Worm (Caenorhabditis elegans) whole organism, late embryonic: Measurements from ENCODE around the gene slc-30A9.
A peak's percentile ranks its signal among the peaks of the same experiment; 100 is the strongest.

Experiments
- C08G9.2 ChIP-seq: sonication (generic microtip); optimal IDR thresholded peaks from 2 replicates; lab custom pipeline; 2016; ENCODE audit warnings: mild to moderate bottlenecking, missing genetic modification characterization, moderate library complexity, missing compliant biosample characterization
- C38D4.7 ChIP-seq: fragments of 200-800 bp; sonication (Bioruptor generic); optimal IDR thresholded peaks from 2 replicates; lab custom pipeline; 2018; ENCODE audit warnings: mild to moderate bottlenecking, missing genetic modification characterization, moderate library complexity, missing compliant biosample characterization
- F13H6.1 ChIP-seq: sonication (generic microtip); optimal IDR thresholded peaks from 2 replicates; lab custom pipeline; 2016; ENCODE audit warnings: missing genetic modification characterization, missing compliant biosample characterization
- K09A11.1 ChIP-seq: sonication (generic microtip); optimal IDR thresholded peaks from 2 replicates; lab custom pipeline; 2017; ENCODE audit warnings: antibody characterized with exemption, mild to moderate bottlenecking, missing genetic modification characterization, missing compliant biosample characterization; ENCODE audit not compliant: insufficient read depth
- ahr-1 ChIP-seq: sonication (generic microtip); optimal IDR thresholded peaks from 2 replicates; lab custom pipeline; 2016; ENCODE audit warnings: missing genetic modification characterization, missing compliant biosample characterization
- ama-1 ChIP-seq: fragments of 150-350 bp; optimal IDR thresholded peaks from 2 replicates; lab custom pipeline; 2014
- ceh-14 ChIP-seq: sonication (generic microtip); optimal IDR thresholded peaks from 2 replicates; lab custom pipeline; 2016; ENCODE audit warnings: missing genotype, missing genetic modification characterization, missing compliant biosample characterization
- ceh-19 ChIP-seq: fragments of 200-800 bp; sonication (Bioruptor generic); optimal IDR thresholded peaks from 2 replicates; lab custom pipeline; 2018; ENCODE audit warnings: mild to moderate bottlenecking, missing genetic modification characterization, missing compliant biosample characterization
- ceh-30 ChIP-seq: fragments of 150-350 bp; optimal IDR thresholded peaks from 2 replicates; lab custom pipeline; 2014; ENCODE audit warnings: missing biosample characterization, missing genetic modification characterization
- ceh-34 ChIP-seq: sonication (generic microtip); optimal IDR thresholded peaks from 2 replicates; lab custom pipeline; 2016; ENCODE audit warnings: mild to moderate bottlenecking, missing genetic modification characterization, missing compliant biosample characterization
- ceh-48 ChIP-seq: sonication (generic microtip); optimal IDR thresholded peaks from 2 replicates; lab custom pipeline; 2016; ENCODE audit warnings: missing genetic modification characterization, inconsistent platforms, missing compliant biosample characterization
- ceh-6 ChIP-seq: fragments of 200-800 bp; sonication (Bioruptor generic); optimal IDR thresholded peaks from 2 replicates; lab custom pipeline; 2018; ENCODE audit warnings: mild to moderate bottlenecking, missing genetic modification characterization, missing compliant biosample characterization
- dve-1 ChIP-seq: sonication (generic microtip); optimal IDR thresholded peaks from 2 replicates; lab custom pipeline; 2017; ENCODE audit warnings: antibody characterized with exemption, mild to moderate bottlenecking, missing genetic modification characterization, missing compliant biosample characterization
- elt-2 ChIP-seq: sonication (generic microtip); optimal IDR thresholded peaks from 2 replicates; lab custom pipeline; 2016; ENCODE audit warnings: missing genetic modification reagents, missing genetic modification characterization, missing compliant biosample characterization
- ets-4 ChIP-seq: sonication (generic microtip); optimal IDR thresholded peaks from 2 replicates; lab custom pipeline; 2016; ENCODE audit warnings: missing genetic modification characterization, missing compliant biosample characterization
- fkh-10 ChIP-seq: fragments of 150-350 bp; optimal IDR thresholded peaks from 2 replicates; lab custom pipeline; 2014; ENCODE audit warnings: missing biosample characterization, missing genetic modification reagents, missing genetic modification characterization
- gmeb-2 ChIP-seq: sonication (generic microtip); optimal IDR thresholded peaks from 2 replicates; lab custom pipeline; 2016; ENCODE audit warnings: missing genetic modification characterization, inconsistent platforms, missing compliant biosample characterization
- hlh-13 ChIP-seq: fragments of 200-800 bp; sonication (Bioruptor generic); optimal IDR thresholded peaks from 2 replicates; lab custom pipeline; 2018; ENCODE audit warnings: mild to moderate bottlenecking, missing genetic modification characterization, missing compliant biosample characterization
- hlh-30 ChIP-seq: sonication (generic microtip); optimal IDR thresholded peaks from 2 replicates; lab custom pipeline; 2017; ENCODE audit warnings: antibody characterized with exemption, missing genetic modification characterization, missing compliant biosample characterization; ENCODE audit not compliant: insufficient read depth
- hlh-6 ChIP-seq: sonication (generic microtip); optimal IDR thresholded peaks from 2 replicates; lab custom pipeline; 2016; ENCODE audit warnings: missing genotype, missing genetic modification characterization, missing compliant biosample characterization
- hlh-8 ChIP-seq: sonication (generic microtip); optimal IDR thresholded peaks from 2 replicates; lab custom pipeline; 2016; ENCODE audit warnings: missing genotype, missing genetic modification characterization, missing compliant biosample characterization
- lim-6 ChIP-seq: sonication (generic microtip); optimal IDR thresholded peaks from 2 replicates; lab custom pipeline; 2016; ENCODE audit warnings: missing genetic modification characterization, missing compliant biosample characterization
- madf-2 ChIP-seq: sonication (generic microtip); optimal IDR thresholded peaks from 2 replicates; lab custom pipeline; 2017; ENCODE audit warnings: missing genetic modification characterization, missing compliant biosample characterization
- mec-3 ChIP-seq: sonication (generic microtip); optimal IDR thresholded peaks from 2 replicates; lab custom pipeline; 2016; ENCODE audit warnings: borderline replicate concordance, missing genetic modification characterization, missing compliant biosample characterization
- nfya-1 ChIP-seq: sonication (generic microtip); optimal IDR thresholded peaks from 2 replicates; lab custom pipeline; 2017; ENCODE audit warnings: missing genetic modification characterization, mild to moderate bottlenecking, missing compliant biosample characterization, antibody characterized with exemption, moderate library complexity
- npax-4 ChIP-seq: sonication (generic microtip); optimal IDR thresholded peaks from 2 replicates; lab custom pipeline; 2016; ENCODE audit warnings: missing genetic modification characterization, missing compliant biosample characterization
- odd-2 ChIP-seq: sonication (generic microtip); optimal IDR thresholded peaks from 2 replicates; lab custom pipeline; 2017; ENCODE audit warnings: antibody characterized with exemption, mild to moderate bottlenecking, missing genetic modification characterization, missing compliant biosample characterization
- pag-3 ChIP-seq: sonication (generic microtip); optimal IDR thresholded peaks from 2 replicates; lab custom pipeline; 2016; ENCODE audit warnings: missing compliant biosample characterization, missing genetic modification characterization, borderline replicate concordance
- pha-2 ChIP-seq: sonication (generic microtip); optimal IDR thresholded peaks from 2 replicates; lab custom pipeline; 2017; ENCODE audit warnings: mild to moderate bottlenecking, missing genetic modification characterization, missing compliant biosample characterization
- pqm-1 ChIP-seq: sonication (generic microtip); optimal IDR thresholded peaks from 2 replicates; lab custom pipeline; 2016; ENCODE audit warnings: missing genetic modification characterization, missing compliant biosample characterization
- rnt-1 ChIP-seq: sonication (generic microtip); optimal IDR thresholded peaks from 2 replicates; lab custom pipeline; 2016; ENCODE audit warnings: missing genetic modification characterization, missing compliant biosample characterization
- sdc-2 ChIP-seq: sonication (generic microtip); optimal IDR thresholded peaks from 2 replicates; lab custom pipeline; 2016; ENCODE audit warnings: missing genotype, missing genetic modification characterization, missing compliant biosample characterization
- sox-4 ChIP-seq: sonication (generic microtip); optimal IDR thresholded peaks from 2 replicates; lab custom pipeline; 2017; ENCODE audit warnings: mild to moderate bottlenecking, missing genetic modification characterization, inconsistent platforms, missing compliant biosample characterization
- syd-9 ChIP-seq: sonication (generic microtip); optimal IDR thresholded peaks from 2 replicates; lab custom pipeline; 2016; ENCODE audit warnings: mild to moderate bottlenecking, missing genetic modification characterization, moderate library complexity, missing compliant biosample characterization
- tbx-2 ChIP-seq: sonication (generic microtip); optimal IDR thresholded peaks from 2 replicates; lab custom pipeline; 2016; ENCODE audit warnings: missing genetic modification characterization, missing compliant biosample characterization
- unc-3 ChIP-seq, 2 experiments: fragments of 200-800 bp in 1 of 2; sonication (Bioruptor generic) in 1 of 2; sonication (generic microtip) in 1 of 2; conservative IDR thresholded peaks in 1 of 2; optimal IDR thresholded peaks in 1 of 2; 2 replicates each; pipeline versions ENCODE4 v1.3.6 to Lab custom; 2016 to 2022; ENCODE audit warnings: missing compliant biosample characterization in 2 of 2, missing genetic modification characterization in 2 of 2, missing genetic modification reagents in 1 of 2
- unc-42 ChIP-seq: sonication (generic microtip); optimal IDR thresholded peaks from 2 replicates; lab custom pipeline; 2016; ENCODE audit warnings: missing genotype, missing genetic modification characterization, missing compliant biosample characterization
- unc-86 ChIP-seq: sonication (generic microtip); optimal IDR thresholded peaks from 2 replicates; lab custom pipeline; 2016; ENCODE audit warnings: missing genetic modification characterization, missing compliant biosample characterization
- zip-5 ChIP-seq: sonication (generic microtip); optimal IDR thresholded peaks from 2 replicates; lab custom pipeline; 2016; ENCODE audit warnings: missing genetic modification characterization, missing compliant biosample characterization

slc-30A9 gene

ce11 chrIII:2698740-2699139 is at the start of gene slc-30A9:
Gene slc-30A9, minus strand, starts transcription at chrIII:2698817.
- TF ChIP-seq ama-1: no peak
- peak; percentile 9 for TF ChIP-seq unc-42

ce11 chrIII:2746553-2746952 is 47.9 kb upstream of the slc-30A9 start, which contains the start of gene Y71H2AM.14:
Gene Y71H2AM.14, minus strand, starts transcription at chrIII:2746653.
- TF ChIP-seq unc-42 (no peak), ceh-19 (GFP tag; lab: Kevin White, UChicago) (no peak), unc-3 (GFP tag; conservative IDR thresholded peaks at IDR 0.05; lab: Robert Waterston, UW) (no peak), unc-3 (tag; optimal IDR thresholded peaks at IDR 0.05; lab: Kevin White, UChicago) (no peak), lim-6 (no peak), madf-2 (tag; lab: Kevin White, UChicago) (no peak), K09A11.1 (tag; lab: Kevin White, UChicago) (no peak), unc-86 (tag; lab: Kevin White, UChicago) (no peak)

- TF ChIP-seq pag-3 (tag; lab: Kevin White, UChicago): no peak
- TF ChIP-seq ets-4 (tag; lab: Kevin White, UChicago): no peak
- TF ChIP-seq elt-2 (tag; lab: Kevin White, UChicago): peak; percentile 56
- no peak for TF ChIP-seq odd-2
Observed at ce11 chrIII:2739469-2739868, 40.9 kb upstream of the slc-30A9 start, which contains the start of gene cest-25. Gene cest-25, minus strand, starts transcription at chrIII:2739531.

- no peak for TF ChIP-seq pqm-1 (tag; lab: Kevin White, UChicago)
- no peak for TF ChIP-seq ahr-1
- TF ChIP-seq npax-4 (tag; lab: Kevin White, UChicago): no peak
- TF ChIP-seq fkh-10 (GFP tag; lab: Kevin White, UChicago): no peak
- TF ChIP-seq hlh-6 (tag; lab: Kevin White, UChicago): no peak
- no peak for TF ChIP-seq hlh-30 (tag; lab: Kevin White, UChicago)
Observed at ce11 chrIII:2733606-2734183, 35.1 kb upstream of the slc-30A9 start, which contains the start of gene Y71H2AM.12. Gene Y71H2AM.12, minus strand, starts transcription at chrIII:2734091.

ce11 chrIII:2725221-2726203 is 26.9 kb upstream of the slc-30A9 start, which contains the start of gene cosa-1:
Gene cosa-1, plus strand, starts transcription at chrIII:2726116.
- TF ChIP-seq zip-5 (tag; lab: Kevin White, UChicago): no peak
- no peak for TF ChIP-seq C08G9.2 (tag; lab: Kevin White, UChicago)
- TF ChIP-seq mec-3 (tag; lab: Kevin White, UChicago): no peak
- TF ChIP-seq pha-2 (tag; lab: Kevin White, UChicago): no peak
- no peak for TF ChIP-seq syd-9 (tag; lab: Kevin White, UChicago)
- no peak for TF ChIP-seq sox-4 (tag; lab: Kevin White, UChicago)
- no peak for TF ChIP-seq pag-3 (tag; lab: Kevin White, UChicago)
- no peak for TF ChIP-seq ceh-34
- TF ChIP-seq ceh-48: no peak
- TF ChIP-seq rnt-1 (tag; lab: Kevin White, UChicago): no peak
- TF ChIP-seq gmeb-2 (tag; lab: Kevin White, UChicago): no peak
- no peak for TF ChIP-seq unc-42
- no peak for TF ChIP-seq hlh-8 (tag; lab: Kevin White, UChicago)
- TF ChIP-seq lim-6: no peak

ce11 chrIII:2724992-2725220 is 26.3 kb upstream of the slc-30A9 start, which contains the start of gene Y71H2AM.11:
Gene Y71H2AM.11, minus strand, starts transcription at chrIII:2725092.
- TF ChIP-seq pag-3 (tag; lab: Kevin White, UChicago): no peak
- no peak for TF ChIP-seq sdc-2 (tag; lab: Kevin White, UChicago)
- TF ChIP-seq dve-1 (tag; lab: Kevin White, UChicago): no peak
- no peak for TF ChIP-seq hlh-13 (GFP tag; lab: Kevin White, UChicago)
- no peak for TF ChIP-seq hlh-8 (tag; lab: Kevin White, UChicago)
- TF ChIP-seq ceh-14: no peak
- no peak for TF ChIP-seq F13H6.1 (tag; lab: Kevin White, UChicago)
- TF ChIP-seq ceh-6 (GFP tag; lab: Kevin White, UChicago): no peak
- no peak for TF ChIP-seq odd-2
- TF ChIP-seq sox-4 (tag; lab: Kevin White, UChicago): no peak
- TF ChIP-seq madf-2 (tag; lab: Kevin White, UChicago): no peak
- TF ChIP-seq elt-2 (tag; lab: Kevin White, UChicago): no peak
- TF ChIP-seq C38D4.7: no peak
- TF ChIP-seq tbx-2: no peak
- no peak for TF ChIP-seq rnt-1 (tag; lab: Kevin White, UChicago)
- TF ChIP-seq ceh-30: no peak
- TF ChIP-seq ets-4 (tag; lab: Kevin White, UChicago): no peak
- TF ChIP-seq nfya-1 (tag; lab: Kevin White, UChicago): no peak
